Worm (Caenorhabditis elegans) whole organism, L1 larva: ENCODE measurements around the gene C24A3.2.

Experiments
- C04F5.9 ChIP-seq: sonication (generic microtip); optimal IDR thresholded peaks from 2 replicates; lab custom pipeline; 2016; ENCODE audit warnings: missing genetic modification characterization, missing compliant biosample characterization
- C34B4.2 ChIP-seq: sonication (generic microtip); optimal IDR thresholded peaks from 2 replicates; lab custom pipeline; 2017; ENCODE audit warnings: mild to moderate bottlenecking, missing genetic modification characterization, missing compliant biosample characterization
- Y116A8C.19 ChIP-seq: sonication (generic microtip); optimal IDR thresholded peaks from 2 replicates; lab custom pipeline; 2016; ENCODE audit warnings: missing compliant biosample characterization, missing genetic modification characterization, borderline replicate concordance
- aha-1 ChIP-seq: fragments of 150-350 bp; optimal IDR thresholded peaks from 2 replicates; lab custom pipeline; 2014; ENCODE audit warnings: missing biosample characterization, missing genetic modification characterization
- alr-1 ChIP-seq: fragments of 200-800 bp; sonication (Bioruptor generic); optimal IDR thresholded peaks from 2 replicates; lab custom pipeline; 2018; ENCODE audit warnings: borderline replicate concordance, mild to moderate bottlenecking, missing genetic modification characterization, missing compliant biosample characterization
- blmp-1 ChIP-seq: fragments of 150-350 bp; optimal IDR thresholded peaks from 2 replicates; lab custom pipeline; 2014; ENCODE audit warnings: missing biosample characterization, missing genetic modification characterization
- ceh-63 ChIP-seq: fragments of 200-800 bp; sonication (Bioruptor generic); optimal IDR thresholded peaks from 2 replicates; lab custom pipeline; 2018; ENCODE audit warnings: mild to moderate bottlenecking, missing genetic modification characterization, missing compliant biosample characterization
- ceh-8 ChIP-seq: fragments of 200-800 bp; sonication (Bioruptor generic); optimal IDR thresholded peaks from 2 replicates; lab custom pipeline; 2018; ENCODE audit warnings: mild to moderate bottlenecking, missing genetic modification characterization, moderate library complexity, missing compliant biosample characterization
- ceh-90 ChIP-seq: sonication (generic microtip); optimal IDR thresholded peaks from 2 replicates; lab custom pipeline; 2016; ENCODE audit warnings: missing genetic modification characterization, missing compliant biosample characterization
- dpl-1 ChIP-seq, 3 experiments: fragments of 150-350 bp in 2 of 3; sonication (generic microtip) in 1 of 3; optimal IDR thresholded peaks; 2 replicates each; lab custom pipeline; 2014 to 2017; ENCODE audit warnings: missing biosample characterization in 3 of 3, missing genetic modification characterization in 3 of 3, missing genetic modification reagents in 3 of 3
- dsc-1 ChIP-seq: sonication (generic microtip); optimal IDR thresholded peaks from 2 replicates; lab custom pipeline; 2016; ENCODE audit warnings: mild to moderate bottlenecking, missing genetic modification characterization, missing compliant biosample characterization
- efl-1 ChIP-seq, 4 experiments: fragments of 150-350 bp; optimal IDR thresholded peaks in 3 of 4; peaks in 1 of 4; 1 replicate in 1 of 4; 2 replicates in 3 of 4; lab custom pipeline; 2014; ENCODE audit warnings: missing biosample characterization in 2 of 4, missing genetic modification characterization in 2 of 4, missing genetic modification reagents in 2 of 4
- egl-13 ChIP-seq: sonication (generic microtip); optimal IDR thresholded peaks from 2 replicates; lab custom pipeline; 2016; ENCODE audit warnings: missing genotype, missing genetic modification reagents, missing genetic modification characterization, missing compliant biosample characterization
- elt-3 ChIP-seq, 6 experiments: fragments of 150-350 bp in 1 of 6; sonication (generic microtip); optimal IDR thresholded peaks; 2 replicates each; lab custom pipeline; 2017 to 2018; ENCODE audit warnings: missing biosample characterization in 6 of 6, missing genetic modification characterization in 6 of 6, inconsistent platforms in 1 of 6
- fkh-4 ChIP-seq: sonication (generic microtip); optimal IDR thresholded peaks from 2 replicates; lab custom pipeline; 2016; ENCODE audit warnings: missing compliant biosample characterization, missing genetic modification characterization, borderline replicate concordance
- fkh-8 ChIP-seq: sonication (generic microtip); optimal IDR thresholded peaks from 2 replicates; lab custom pipeline; 2016; ENCODE audit warnings: mild to moderate bottlenecking, missing genetic modification characterization, missing compliant biosample characterization
- fos-1 ChIP-seq: fragments of 150-350 bp; optimal IDR thresholded peaks from 2 replicates; lab custom pipeline; 2014; ENCODE audit warnings: missing biosample characterization, missing genetic modification characterization
- grh-1 ChIP-seq: fragments of 200-800 bp; sonication (Bioruptor generic); IDR thresholded peaks from 2 replicates; pipeline ENCODE4 v1.3.6; 2022; ENCODE audit warnings: missing genetic modification reagents, missing genetic modification characterization, missing compliant biosample characterization
- hlh-17 ChIP-seq: fragments of 200-800 bp; sonication (Bioruptor generic); optimal IDR thresholded peaks from 2 replicates; lab custom pipeline; 2018; ENCODE audit warnings: missing genetic modification characterization, mild to moderate bottlenecking, missing compliant biosample characterization, moderate library complexity, borderline replicate concordance
- hpl-2 ChIP-seq: fragments of 150-350 bp; optimal IDR thresholded peaks from 2 replicates; lab custom pipeline; 2014; ENCODE audit warnings: missing biosample characterization, missing genetic modification reagents, missing genetic modification characterization
- irx-1 ChIP-seq: sonication (generic microtip); optimal IDR thresholded peaks from 2 replicates; lab custom pipeline; 2016; ENCODE audit warnings: missing genetic modification characterization, missing compliant biosample characterization
- lin-13 ChIP-seq: fragments of 150-350 bp; optimal IDR thresholded peaks from 2 replicates; lab custom pipeline; 2014; ENCODE audit warnings: missing biosample characterization, missing genetic modification reagents, missing genetic modification characterization
- lin-14 ChIP-seq: fragments of 200-800 bp; sonication (Bioruptor generic); optimal IDR thresholded peaks from 2 replicates; lab custom pipeline; 2018; ENCODE audit warnings: mild to moderate bottlenecking, missing genetic modification characterization, moderate library complexity, missing compliant biosample characterization
- lin-15B ChIP-seq: fragments of 150-350 bp; sonication (generic microtip); optimal IDR thresholded peaks from 3 replicates; lab custom pipeline; 2014; ENCODE audit warnings: missing biosample characterization, missing genetic modification characterization
- lsy-2 ChIP-seq, 2 experiments: fragments of 150-350 bp; optimal IDR thresholded peaks; 2 replicates each; lab custom pipeline; 2014; ENCODE audit warnings: missing biosample characterization in 2 of 2, missing genetic modification characterization in 2 of 2
- mab-9 ChIP-seq: fragments of 200-800 bp; sonication (Bioruptor generic); IDR thresholded peaks from 2 replicates; pipeline ENCODE4 v1.3.6; 2022; ENCODE audit warnings: missing genetic modification reagents, missing genetic modification characterization, missing compliant biosample characterization
- nhr-11 ChIP-seq: fragments of 150-350 bp; optimal IDR thresholded peaks from 2 replicates; lab custom pipeline; 2014; ENCODE audit warnings: missing biosample characterization, missing genetic modification characterization
- nhr-20 ChIP-seq: sonication (generic microtip); optimal IDR thresholded peaks from 2 replicates; lab custom pipeline; 2016; ENCODE audit warnings: mild to moderate bottlenecking, missing genetic modification characterization, missing compliant biosample characterization
- nhr-47 ChIP-seq: sonication (generic microtip); optimal IDR thresholded peaks from 2 replicates; lab custom pipeline; 2016; ENCODE audit warnings: mild to moderate bottlenecking, missing genetic modification characterization, moderate library complexity, missing compliant biosample characterization
- nhr-71 ChIP-seq: sonication (generic microtip); optimal IDR thresholded peaks from 2 replicates; lab custom pipeline; 2016; ENCODE audit warnings: mild to moderate bottlenecking, missing genetic modification characterization, moderate library complexity, missing compliant biosample characterization
- nhr-77 ChIP-seq: fragments of 150-350 bp; optimal IDR thresholded peaks from 2 replicates; lab custom pipeline; 2014; ENCODE audit warnings: missing biosample characterization, missing genetic modification characterization
- nhr-85 ChIP-seq: sonication (generic microtip); peaks from one replicate; lab custom pipeline; 2016; ENCODE audit warnings: missing genetic modification characterization, inconsistent platforms, missing compliant biosample characterization
- nhr-90 ChIP-seq: sonication (generic microtip); optimal IDR thresholded peaks from 2 replicates; lab custom pipeline; 2016; ENCODE audit warnings: mild to moderate bottlenecking, missing genetic modification characterization, missing compliant biosample characterization; ENCODE audit not compliant: poor library complexity
- pag-3 ChIP-seq: sonication (generic microtip); optimal IDR thresholded peaks from 2 replicates; lab custom pipeline; 2017; ENCODE audit warnings: missing genetic modification characterization, mild to moderate bottlenecking, missing compliant biosample characterization, antibody characterized with exemption, borderline replicate concordance; ENCODE audit not compliant: insufficient read depth
- pax-3 ChIP-seq: fragments of 200-800 bp; sonication (Bioruptor generic); optimal IDR thresholded peaks from 2 replicates; lab custom pipeline; 2018; ENCODE audit warnings: mild to moderate bottlenecking, missing genetic modification characterization, moderate library complexity, missing compliant biosample characterization
- pqm-1 ChIP-seq: sonication (generic microtip); optimal IDR thresholded peaks from 3 replicates; lab custom pipeline; 2017; ENCODE audit warnings: missing biosample characterization, missing genetic modification characterization
- rnt-1 ChIP-seq: sonication (generic microtip); optimal IDR thresholded peaks from 2 replicates; lab custom pipeline; 2016; ENCODE audit warnings: mild to moderate bottlenecking, missing genetic modification characterization, moderate library complexity, missing compliant biosample characterization
- skn-1 ChIP-seq: fragments of 150-350 bp; optimal IDR thresholded peaks from 2 replicates; lab custom pipeline; 2014; ENCODE audit warnings: missing biosample characterization, missing genetic modification characterization
- sptf-1 ChIP-seq: fragments of 150-350 bp; optimal IDR thresholded peaks from 2 replicates; lab custom pipeline; 2014; ENCODE audit warnings: missing biosample characterization, missing genetic modification characterization
- sup-37 ChIP-seq: fragments of 200-800 bp; sonication (Bioruptor generic); optimal IDR thresholded peaks from 2 replicates; lab custom pipeline; 2018; ENCODE audit warnings: mild to moderate bottlenecking, missing genetic modification characterization, missing compliant biosample characterization
- swsn-7 ChIP-seq: sonication (generic microtip); optimal IDR thresholded peaks from 2 replicates; lab custom pipeline; 2016; ENCODE audit warnings: missing genetic modification characterization, missing compliant biosample characterization
- unc-130 ChIP-seq: fragments of 150-350 bp; optimal IDR thresholded peaks from 2 replicates; lab custom pipeline; 2017; ENCODE audit warnings: missing biosample characterization, missing genetic modification characterization, inconsistent platforms

The C24A3.2 gene

DNA sequence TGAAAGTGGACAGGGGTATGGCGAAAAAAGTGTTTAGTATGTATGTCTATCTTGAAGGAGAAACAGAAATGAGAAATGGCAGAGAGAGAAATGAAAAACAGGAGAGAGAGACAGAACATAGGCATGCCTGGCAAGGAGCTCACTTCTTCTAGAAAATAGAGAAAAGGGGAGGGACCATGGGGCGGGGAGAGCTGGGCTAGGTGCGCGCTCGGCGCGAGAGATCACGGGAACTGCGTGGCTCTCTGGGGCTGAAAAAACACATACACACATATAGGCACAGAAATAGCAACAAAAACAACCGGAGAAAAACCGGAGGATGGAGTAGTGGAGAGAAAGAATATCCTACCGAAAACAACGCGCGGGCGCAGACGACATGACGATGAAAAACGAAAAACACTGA is 45.3 kb upstream of the C24A3.2 start (continued):
- no peak for TF ChIP-seq dpl-1 (GFP tag; optimal IDR thresholded peaks at IDR 0.05; lab: Kevin White, UChicago)
- no peak for TF ChIP-seq egl-13 (tag; lab: Kevin White, UChicago)
- TF ChIP-seq C34B4.2 (tag; lab: Kevin White, UChicago) = no peak
- no peak for TF ChIP-seq C04F5.9
- TF ChIP-seq sptf-1 (tag; lab: Kevin White, UChicago) = no peak
- no peak for TF ChIP-seq skn-1 (tag; lab: Kevin White, UChicago)
- TF ChIP-seq alr-1 = no peak
- no peak for TF ChIP-seq efl-1 (optimal IDR thresholded peaks at IDR 0.05; lab: Kevin White, UChicago)
- no peak for TF ChIP-seq efl-1 (GFP tag; optimal IDR thresholded peaks at IDR 0.05 in 1 of 2; lab: Kevin White, UChicago)
- no peak for TF ChIP-seq nhr-85 (tag; lab: Kevin White, UChicago)
- no peak for TF ChIP-seq nhr-90 (tag; lab: Kevin White, UChicago)
- TF ChIP-seq nhr-20 (tag; lab: Kevin White, UChicago) = no peak
- TF ChIP-seq blmp-1 (tag; lab: Kevin White, UChicago) = no peak
- TF ChIP-seq fkh-4 (tag; lab: Kevin White, UChicago) = no peak
- TF ChIP-seq lin-13 (GFP tag; lab: Kevin White, UChicago) = no peak
- no peak for TF ChIP-seq pag-3
- no peak for TF ChIP-seq lin-15B
- no peak for TF ChIP-seq aha-1 (tag; lab: Kevin White, UChicago)
- TF ChIP-seq hlh-17 (GFP tag; lab: Kevin White, UChicago) = no peak
- no peak for TF ChIP-seq ceh-63 (GFP tag; lab: Kevin White, UChicago)
- TF ChIP-seq lin-14 (GFP tag; lab: Kevin White, UChicago) = peak; percentile 66
- TF ChIP-seq rnt-1 (tag; lab: Kevin White, UChicago) = no peak
- peak; percentile 27 for TF ChIP-seq swsn-7 (tag; lab: Kevin White, UChicago)
- no peak for TF ChIP-seq pax-3 (tag; lab: Kevin White, UChicago)
- TF ChIP-seq elt-3 (tag; optimal IDR thresholded peaks at IDR 0.05; lab: Kevin White, UChicago) = no peak
- TF ChIP-seq hpl-2 (GFP tag; lab: Kevin White, UChicago) = no peak
- no peak for TF ChIP-seq ceh-90 (tag; lab: Kevin White, UChicago)
- TF ChIP-seq irx-1 (tag; lab: Kevin White, UChicago) = no peak
- peak in 1 of 2 experiments; percentile 38 for TF ChIP-seq lsy-2 (tag; optimal IDR thresholded peaks at IDR 0.05; lab: Kevin White, UChicago)
- no peak for TF ChIP-seq unc-130 (tag; lab: Kevin White, UChicago)
- TF ChIP-seq grh-1 (GFP tag; lab: Robert Waterston, UW) = no peak
- no peak for TF ChIP-seq fos-1 (tag; lab: Kevin White, UChicago)
- no peak for TF ChIP-seq Y116A8C.19 (tag; lab: Kevin White, UChicago)
- TF ChIP-seq mab-9 (GFP tag; lab: Robert Waterston, UW) = no peak
- TF ChIP-seq sup-37 = no peak

DNA sequence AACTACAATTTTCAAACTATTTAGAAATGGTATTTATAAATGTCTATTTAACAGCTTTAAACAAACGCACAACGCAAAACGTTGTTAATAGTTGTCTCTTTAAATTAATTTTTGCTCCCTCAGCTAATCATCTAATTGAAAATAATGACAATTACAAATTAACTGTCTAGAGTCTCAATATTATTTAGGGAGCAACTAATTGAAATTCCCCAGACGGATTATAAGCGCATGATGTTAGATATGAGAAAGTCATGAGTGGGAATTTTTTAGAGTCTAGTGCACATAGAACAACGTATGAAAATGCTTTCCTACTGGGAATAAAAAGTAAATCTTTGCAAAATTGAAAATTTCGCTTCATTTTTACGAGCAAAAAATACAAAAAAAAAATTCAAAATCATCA is 44.3 kb upstream of the C24A3.2 start:
- TF ChIP-seq nhr-77 (tag; lab: Kevin White, UChicago) (no peak), nhr-11 (tag; lab: Kevin White, UChicago) (no peak), ceh-8 (GFP tag; lab: Kevin White, UChicago) (peak; percentile 97), dsc-1 (tag; lab: Kevin White, UChicago) (peak; percentile 51), nhr-20 (tag; lab: Kevin White, UChicago) (peak; percentile 1), pqm-1 (tag; lab: Kevin White, UChicago) (no peak), ceh-90 (tag; lab: Kevin White, UChicago) (peak; percentile 7), lin-14 (GFP tag; lab: Kevin White, UChicago) (peak; percentile 10), nhr-71 (tag; lab: Kevin White, UChicago) (peak; percentile 47), nhr-47 (tag; lab: Kevin White, UChicago) (peak; percentile 2), fkh-8 (tag; lab: Kevin White, UChicago) (peak; percentile 55)
- TF ChIP-seq, all 84 proteins: peak for 8
